Worm (Caenorhabditis elegans): ENCODE results near the gene F53B1.9.

DNA sequence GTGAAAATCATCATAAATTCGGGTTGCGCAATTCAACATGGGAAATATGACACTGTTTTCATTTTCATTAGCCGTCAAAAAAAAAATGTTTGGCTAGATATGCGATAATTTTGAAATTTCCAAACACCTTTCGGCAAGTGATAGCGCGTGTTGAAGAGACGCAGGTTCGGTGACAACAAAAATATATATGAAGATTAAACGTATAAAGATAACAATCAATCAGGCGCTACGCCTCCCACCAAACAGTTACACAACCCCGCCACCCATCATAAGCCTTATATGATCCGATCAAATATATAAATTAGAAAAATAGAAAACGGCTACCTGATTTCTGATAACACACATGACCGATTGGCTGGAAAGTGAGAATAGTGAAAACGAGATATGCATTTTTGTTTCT is 20.4 kb upstream of the F53B1.9 start:
- TF ChIP-seq ama-1 (optimal IDR thresholded peaks at IDR 0.05) (no peak), C38D4.7 (GFP tag; optimal IDR thresholded peaks at IDR 0.05) (no peak)
